Fruit fly (Drosophila melanogaster) whole organism, embryonic: ENCODE results near the gene CG8673.

Experiments
- Bgb ChIP-seq: fragments of 200-800 bp; sonication (Bioruptor generic); IDR thresholded peaks from 2 replicates; pipeline ENCODE4 v1.3.6; 2022; ENCODE audit warnings: missing biosample characterization, missing genetic modification characterization; ENCODE audit not compliant: partially characterized antibody
- C15 ChIP-seq: fragments of 200-800 bp; sonication (Bioruptor generic); IDR thresholded peaks from 3 replicates; pipeline ENCODE4 v1.3.6; 2022; ENCODE audit warnings: missing biosample characterization, missing genetic modification characterization
- CG10462 ChIP-seq: fragments of 200-800 bp; sonication (Bioruptor generic); optimal IDR thresholded peaks from 2 replicates; lab custom pipeline; 2016; ENCODE audit warnings: missing biosample characterization, missing genetic modification characterization
- CG11695 ChIP-seq: fragments of 200-800 bp; sonication (Bioruptor generic); IDR thresholded peaks from 3 replicates; pipeline ENCODE4 v1.3.6; 2022; ENCODE audit warnings: missing biosample characterization, missing genetic modification characterization
- CG14710 ChIP-seq: fragments of 200-800 bp; sonication (Bioruptor generic); optimal IDR thresholded peaks from 3 replicates; lab custom pipeline; 2019; ENCODE audit warnings: missing biosample characterization, mild to moderate bottlenecking, missing genetic modification characterization, moderate library complexity
- CG18011 ChIP-seq: fragments of 200-800 bp; sonication (Bioruptor generic); optimal IDR thresholded peaks from 2 replicates; lab custom pipeline; 2017; ENCODE audit warnings: missing biosample characterization, missing genetic modification characterization, mild to moderate bottlenecking, moderate library complexity, missing genotype
- CG1832 ChIP-seq: fragments of 200-800 bp; sonication (Bioruptor generic); optimal IDR thresholded peaks from 2 replicates; lab custom pipeline; 2017; ENCODE audit warnings: missing biosample characterization, mild to moderate bottlenecking, missing genetic modification characterization, inconsistent platforms
- CG32532 ChIP-seq: fragments of 200-800 bp; sonication (Bioruptor generic); IDR thresholded peaks from 2 replicates; pipeline ENCODE4 v1.3.6; 2022; ENCODE audit warnings: missing biosample characterization, missing genetic modification characterization
- CG3726 ChIP-seq: fragments of 200-800 bp; sonication (Bioruptor generic); IDR thresholded peaks from 3 replicates; pipeline ENCODE4, ENCODE4 v1.3.6; 2022; ENCODE audit warnings: missing biosample characterization, missing genetic modification characterization
- CG4328 ChIP-seq: fragments of 200-800 bp; sonication (Bioruptor generic); optimal IDR thresholded peaks from 3 replicates; lab custom pipeline; 2017; ENCODE audit warnings: missing biosample characterization, missing genetic modification reagents, missing genetic modification characterization
- CG4617 ChIP-seq: fragments of 200-800 bp; sonication (Bioruptor generic); optimal IDR thresholded peaks from 3 replicates; lab custom pipeline; 2016; ENCODE audit warnings: missing biosample characterization, missing genetic modification characterization, borderline replicate concordance
- CG4854 ChIP-seq: fragments of 200-800 bp; sonication (Bioruptor generic); optimal IDR thresholded peaks from 2 replicates; lab custom pipeline; 2016; ENCODE audit warnings: missing biosample characterization, missing genetic modification characterization, inconsistent platforms
- CG6854 ChIP-seq: fragments of 200-800 bp; sonication (Bioruptor generic); optimal IDR thresholded peaks from 3 replicates; lab custom pipeline; 2017; ENCODE audit warnings: missing biosample characterization, mild to moderate bottlenecking, missing genetic modification characterization
- CG7928 ChIP-seq: fragments of 200-800 bp; sonication (Bioruptor generic); optimal IDR thresholded peaks from 2 replicates; lab custom pipeline; 2017; ENCODE audit warnings: missing biosample characterization, mild to moderate bottlenecking, missing genetic modification characterization
- CG8765 ChIP-seq: fragments of 200-800 bp; sonication (Bioruptor generic); IDR thresholded peaks from 2 replicates; pipeline ENCODE4 v1.3.6; 2022; ENCODE audit warnings: missing biosample characterization, missing genetic modification characterization
- CG8944 ChIP-seq: fragments of 200-800 bp; sonication (Bioruptor generic); optimal IDR thresholded peaks from 3 replicates; lab custom pipeline; 2016; ENCODE audit warnings: missing biosample characterization, missing genetic modification characterization
- CG9727 ChIP-seq: fragments of 200-800 bp; sonication (Bioruptor generic); optimal IDR thresholded peaks from 3 replicates; lab custom pipeline; 2017; ENCODE audit warnings: missing biosample characterization, mild to moderate bottlenecking, missing genetic modification characterization
- CTCF ChIP-seq: fragments of 200-800 bp; sonication (Bioruptor generic); optimal IDR thresholded peaks from 2 replicates; lab custom pipeline; 2017; ENCODE audit warnings: missing biosample characterization, mild to moderate bottlenecking, missing genetic modification characterization, moderate library complexity
- CkIIα-i1 ChIP-seq: fragments of 200-800 bp; sonication (Bioruptor generic); IDR thresholded peaks from 2 replicates; pipeline ENCODE4 v1.3.6; 2022; ENCODE audit warnings: missing biosample characterization, missing genetic modification characterization
- Dek ChIP-seq: fragments of 200-800 bp; sonication (Bioruptor generic); optimal IDR thresholded peaks from 3 replicates; lab custom pipeline; 2019; ENCODE audit warnings: missing biosample characterization, mild to moderate bottlenecking, missing genetic modification characterization, moderate library complexity
- Dip3 ChIP-seq: fragments of 200-800 bp; sonication (Bioruptor generic); optimal IDR thresholded peaks from 3 replicates; lab custom pipeline; 2016; ENCODE audit warnings: missing biosample characterization, missing genetic modification characterization
- Dref ChIP-seq: fragments of 200-800 bp; sonication (Bioruptor generic); IDR thresholded peaks from 2 replicates; pipeline ENCODE4 v1.3.6; 2022; ENCODE audit warnings: missing biosample characterization, missing genetic modification characterization
- E2f2 ChIP-seq: fragments of 200-800 bp; sonication (Bioruptor generic); IDR thresholded peaks from 2 replicates; pipeline ENCODE4 v1.3.6; 2022; ENCODE audit warnings: missing biosample characterization, missing genetic modification characterization
- Fer3 ChIP-seq: fragments of 200-800 bp; sonication (Bioruptor generic); optimal IDR thresholded peaks from 2 replicates; lab custom pipeline; 2018; ENCODE audit warnings: missing biosample characterization, mild to moderate bottlenecking, missing genetic modification characterization, moderate library complexity
- HHEX ChIP-seq: fragments of 200-800 bp; sonication (Bioruptor generic); optimal IDR thresholded peaks from 3 replicates; lab custom pipeline; 2017; ENCODE audit warnings: missing biosample characterization, mild to moderate bottlenecking, missing genetic modification characterization, missing genetic modification reagents
- Meics ChIP-seq: fragments of 200-800 bp; sonication (Bioruptor generic); optimal IDR thresholded peaks from 2 replicates; lab custom pipeline; 2017; ENCODE audit warnings: missing biosample characterization, mild to moderate bottlenecking, missing genetic modification characterization
- NK7.1 ChIP-seq: fragments of 200-800 bp; sonication (Bioruptor generic); optimal IDR thresholded peaks from 3 replicates; lab custom pipeline; 2016; ENCODE audit warnings: missing biosample characterization, missing genetic modification characterization
- NfI ChIP-seq: fragments of 200-800 bp; sonication (Bioruptor generic); optimal IDR thresholded peaks from 3 replicates; lab custom pipeline; 2018; ENCODE audit warnings: missing biosample characterization, mild to moderate bottlenecking, missing genetic modification characterization, moderate library complexity
- Oli ChIP-seq: fragments of 200-800 bp; sonication (Bioruptor generic); optimal IDR thresholded peaks from 2 replicates; lab custom pipeline; 2018; ENCODE audit warnings: missing biosample characterization, mild to moderate bottlenecking, missing genetic modification characterization, moderate library complexity
- PHDP ChIP-seq: fragments of 200-800 bp; sonication (Bioruptor generic); optimal IDR thresholded peaks from 3 replicates; lab custom pipeline; 2018; ENCODE audit warnings: missing biosample characterization, mild to moderate bottlenecking, missing genetic modification characterization, moderate library complexity
- Poxn ChIP-seq: fragments of 200-800 bp; sonication (Bioruptor generic); IDR thresholded peaks from 2 replicates; pipeline ENCODE4 v1.3.6; 2022; ENCODE audit warnings: missing biosample characterization, missing genetic modification characterization
- Usf ChIP-seq: fragments of 200-800 bp; sonication (Bioruptor generic); optimal IDR thresholded peaks from 2 replicates; lab custom pipeline; 2017; ENCODE audit warnings: missing genotype, missing biosample characterization, missing genetic modification characterization
- al ChIP-seq: fragments of 200-800 bp; sonication (Bioruptor generic); IDR thresholded peaks from 2 replicates; pipeline ENCODE4 v1.3.6; 2022; ENCODE audit warnings: missing biosample characterization, missing genetic modification characterization
- amos ChIP-seq: fragments of 200-800 bp; sonication (Bioruptor generic); IDR thresholded peaks from 2 replicates; pipeline ENCODE4 v1.3.6; 2022; ENCODE audit warnings: missing biosample characterization, missing genetic modification characterization; ENCODE audit not compliant: partially characterized antibody
- ara ChIP-seq: fragments of 200-800 bp; sonication (Bioruptor generic); IDR thresholded peaks from 2 replicates; pipeline ENCODE4 v1.3.6; 2022; ENCODE audit warnings: missing biosample characterization, missing genetic modification characterization
- br ChIP-seq: fragments of >200 bp; optimal IDR thresholded peaks from 2 replicates; lab custom pipeline; 2017
- btn ChIP-seq: fragments of 200-800 bp; sonication (Bioruptor generic); optimal IDR thresholded peaks from 2 replicates; lab custom pipeline; 2016; ENCODE audit warnings: missing biosample characterization, missing genetic modification characterization
- dmrt11E ChIP-seq: fragments of 200-800 bp; sonication (Bioruptor generic); optimal IDR thresholded peaks from 3 replicates; lab custom pipeline; 2018; ENCODE audit warnings: missing biosample characterization, mild to moderate bottlenecking, missing genetic modification characterization, moderate library complexity
- gfzf ChIP-seq: fragments of 200-800 bp; sonication (Bioruptor generic); optimal IDR thresholded peaks from 2 replicates; lab custom pipeline; 2016; ENCODE audit warnings: missing biosample characterization, mild to moderate bottlenecking, missing genetic modification characterization, moderate library complexity
- lov ChIP-seq, 2 experiments: fragments of 200-800 bp in 1 of 2; fragments of >200 bp in 1 of 2; sonication (Bioruptor generic) in 1 of 2; IDR thresholded peaks in 1 of 2; optimal IDR thresholded peaks in 1 of 2; 2 replicates in 1 of 2; 3 replicates in 1 of 2; pipeline versions ENCODE4 v1.3.6 to Lab custom; 2017 to 2022; ENCODE audit warnings: missing biosample characterization in 1 of 2, missing genetic modification characterization in 1 of 2
- nerfin-2 ChIP-seq: fragments of 200-800 bp; sonication (Bioruptor generic); IDR thresholded peaks from 2 replicates; pipeline ENCODE4 v1.3.6; 2022; ENCODE audit warnings: missing biosample characterization, missing genetic modification characterization; ENCODE audit not compliant: partially characterized antibody
- org-1 ChIP-seq: fragments of 200-800 bp; sonication (Bioruptor generic); optimal IDR thresholded peaks from 2 replicates; lab custom pipeline; 2017; ENCODE audit warnings: missing biosample characterization, missing genetic modification characterization
- pita ChIP-seq: fragments of 200-800 bp; sonication (Bioruptor generic); optimal IDR thresholded peaks from 2 replicates; lab custom pipeline; 2017; ENCODE audit warnings: missing biosample characterization, mild to moderate bottlenecking, missing genetic modification characterization
- prd ChIP-seq, 3 experiments: fragments of >200 bp in 2 of 3; fragments of 200-800 bp in 1 of 3; sonication (Bioruptor generic) in 1 of 3; optimal IDR thresholded peaks in 2 of 3; IDR thresholded peaks in 1 of 3; 2 replicates in 2 of 3; 3 replicates in 1 of 3; pipeline versions ENCODE4 v1.3.6 to Lab custom; 2017 to 2022; ENCODE audit warnings: missing biosample characterization in 1 of 3, missing genetic modification characterization in 1 of 3
- rib ChIP-seq: fragments of 200-800 bp; sonication (Bioruptor generic); IDR thresholded peaks from 2 replicates; pipeline ENCODE4 v1.3.6; 2022; ENCODE audit warnings: missing biosample characterization, missing genetic modification characterization
- sc ChIP-seq, 3 experiments: fragments of >200 bp in 2 of 3; fragments of 200-800 bp in 1 of 3; sonication (Bioruptor generic) in 1 of 3; optimal IDR thresholded peaks; 2 replicates in 2 of 3; 3 replicates in 1 of 3; lab custom pipeline; 2017; ENCODE audit warnings: mild to moderate bottlenecking in 1 of 3, missing biosample characterization in 1 of 3, missing genetic modification characterization in 1 of 3, missing genetic modification reagents in 1 of 3
- shn ChIP-seq: fragments of 200-800 bp; sonication (Bioruptor generic); optimal IDR thresholded peaks from 3 replicates; lab custom pipeline; 2016; ENCODE audit warnings: missing biosample characterization, missing genetic modification characterization
- ssp ChIP-seq: fragments of 200-800 bp; sonication (Bioruptor generic); IDR thresholded peaks from 2 replicates; pipeline ENCODE4 v1.3.6; 2022; ENCODE audit warnings: missing biosample characterization, missing genetic modification characterization
- tap ChIP-seq: fragments of 200-800 bp; optimal IDR thresholded peaks from 3 replicates; lab custom pipeline; 2019; ENCODE audit warnings: missing biosample characterization, mild to moderate bottlenecking, missing genetic modification characterization, moderate library complexity
- yki ChIP-seq: fragments of >200 bp; optimal IDR thresholded peaks from 3 replicates; lab custom pipeline; 2018

The CG8673 gene

dm6 chr2L:8156682-8157081 is 32.6 kb downstream of the CG8673 start (continued):
- TF ChIP-seq lov (optimal IDR thresholded peaks at IDR 0.05; lab: Kevin White, UChicago) (no peak), lov (GFP tag; IDR thresholded peaks at IDR 0.05; lab: Robert Waterston, UW) (0 out of 3 replicates have a peak, but pooled peaks have one; percentile 45), Dref (no peak), org-1 (GFP tag; lab: Kevin White, UChicago) (no peak), rib (no peak), Fer3 (tag; lab: Kevin White, UChicago) (peak; percentile 76), yki (lab: Kevin White, UChicago) (no peak), PHDP (tag; lab: Kevin White, UChicago) (peak; percentile 76), ara (GFP tag; lab: Robert Waterston, UW) (peak; percentile 59), CG4854 (GFP tag; lab: Kevin White, UChicago) (peak; percentile 71), sc (optimal IDR thresholded peaks at IDR 0.05; lab: Kevin White, UChicago) (no peak), sc (GFP tag; optimal IDR thresholded peaks at IDR 0.05; lab: Kevin White, UChicago) (peak; percentile 12), CG8765 (GFP tag; lab: Robert Waterston, UW) (peak; percentile 49; the same call in 1 of the 2 replicates), CkIIα-i1 (no peak), CG4617 (GFP tag; lab: Kevin White, UChicago) (peak; percentile 80), CG3726 (GFP tag; lab: Robert Waterston, UW) (no peak), CG11695 (GFP tag; lab: Robert Waterston, UW) (peak; percentile 71; the same call in 2 of the 3 replicates), CG14710 (tag; lab: Kevin White, UChicago) (peak; percentile 77), E2f2 (peak; percentile 44; the same call in 1 of the 2 replicates), CG7928 (GFP tag; lab: Kevin White, UChicago) (peak; percentile 75), Poxn (GFP tag; lab: Robert Waterston, UW) (no peak), ssp (no peak; the same call in 1 of the 2 replicates), Meics (peak; percentile 75), NfI (peak; percentile 73), CG10462 (no peak), CG32532 (GFP tag; lab: Robert Waterston, UW) (peak; percentile 79), Dek (tag; lab: Kevin White, UChicago) (peak; percentile 21), CG1832 (GFP tag; lab: Kevin White, UChicago) (no peak), NK7.1 (GFP tag; lab: Kevin White, UChicago) (peak; percentile 51), br (lab: Kevin White, UChicago) (no peak), tap (tag; lab: Kevin White, UChicago) (peak; percentile 56), Oli (tag; lab: Kevin White, UChicago) (peak; percentile 21), Bgb (GFP tag; lab: Robert Waterston, UW) (peak; percentile 41; the same call in 1 of the 2 replicates), al (GFP tag; lab: Robert Waterston, UW) (peak; percentile 37; the same call in 1 of the 2 replicates), amos (GFP tag; lab: Robert Waterston, UW) (peak; percentile 28; the same call in 1 of the 2 replicates), CG6854 (GFP tag; lab: Kevin White, UChicago) (peak; percentile 53), HHEX (peak; percentile 67), btn (GFP tag; lab: Kevin White, UChicago) (peak; percentile 21), C15 (GFP tag; lab: Robert Waterston, UW) (no peak; the same call in 2 of the 3 replicates), CTCF (GFP tag; lab: Kevin White, UChicago) (peak; percentile 0), prd (optimal IDR thresholded peaks at IDR 0.05; lab: Kevin White, UChicago) (no peak), prd (GFP tag; IDR thresholded peaks at IDR 0.05; lab: Robert Waterston, UW) (peak; percentile 73), pita (GFP tag; lab: Kevin White, UChicago) (no peak), shn (GFP tag; lab: Kevin White, UChicago) (peak; percentile 62), Dip3 (GFP tag; lab: Kevin White, UChicago) (peak; percentile 76), nerfin-2 (GFP tag; lab: Robert Waterston, UW) (no peak), CG4328 (peak; percentile 59), CG8944 (GFP tag; lab: Kevin White, UChicago) (peak; percentile 66), CG9727 (peak; percentile 70), dmrt11E (tag; lab: Kevin White, UChicago) (peak; percentile 38), gfzf (GFP tag; lab: Kevin White, UChicago) (peak; percentile 23), Usf (GFP tag; lab: Kevin White, UChicago) (no peak), CG18011 (GFP tag; lab: Kevin White, UChicago) (peak; percentile 63)
